Fruit fly (Drosophila melanogaster) S2 (cell line): ENCODE measurements around the gene CG14125.

ENCODE experiments used
- CG8478 ChIP-seq: fragments of >200 bp; optimal IDR thresholded peaks from 2 replicates; lab custom pipeline; 2018
- CTCF ChIP-seq, 2 experiments: fragments of >200 bp; optimal IDR thresholded peaks; 2 replicates each; lab custom pipeline; 2018

CG14125 gene

DNA sequence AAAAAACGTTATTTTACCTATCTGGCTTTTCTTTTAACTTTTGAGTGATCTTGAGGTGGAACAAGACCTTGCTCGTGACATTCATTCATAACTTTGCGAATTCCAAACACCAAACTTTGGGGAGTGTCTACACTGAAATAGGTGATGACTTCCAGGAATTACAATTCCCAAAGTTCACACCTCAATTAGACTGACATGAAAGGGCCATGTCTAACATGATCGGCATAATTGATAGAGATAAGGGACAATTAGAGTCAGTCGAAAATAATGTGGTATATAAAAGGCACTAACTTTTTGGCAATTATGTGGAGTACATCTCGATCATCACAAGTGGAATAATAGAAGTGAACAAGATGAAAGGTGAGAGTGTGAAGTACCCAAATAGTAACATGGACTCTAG lies 1.1 kb downstream of the CG14125 start, which contains the start of gene CG43896:
Gene CG43896 (plus strand): TSS at position 301 of the 400 bp plus-strand sequence.
- TF ChIP-seq CTCF (optimal IDR thresholded peaks at IDR 0.05; lab: Kevin White, UChicago) = no peak
- TF ChIP-seq CG8478 = no peak

DNA sequence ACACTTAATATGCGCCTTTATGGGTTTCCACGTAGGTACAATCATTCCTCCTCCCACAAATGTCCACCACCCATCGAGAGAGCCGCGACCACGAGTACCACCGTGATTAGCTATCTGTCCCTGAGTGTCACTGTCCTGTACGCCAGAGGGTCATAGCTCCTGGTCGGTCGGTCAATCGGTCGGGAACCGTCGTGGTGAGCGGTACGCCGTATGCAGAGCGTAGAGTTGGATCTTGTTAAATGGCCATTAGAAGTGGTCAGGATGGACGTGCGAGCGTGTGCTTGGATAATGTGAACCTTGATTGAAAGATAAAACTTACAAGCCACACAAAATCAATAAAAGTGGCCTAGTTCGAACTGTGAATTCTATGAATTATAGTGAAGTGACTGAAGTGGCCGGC lies 9.9 kb downstream of the CG14125 start, which contains the start of gene CG6938:
Gene CG6938 (plus strand): TSS at position 301 of the 400 bp plus-strand sequence.
- TF ChIP-seq CG8478 (no peak), CTCF (optimal IDR thresholded peaks at IDR 0.05; lab: Kevin White, UChicago) (no peak)

DNA sequence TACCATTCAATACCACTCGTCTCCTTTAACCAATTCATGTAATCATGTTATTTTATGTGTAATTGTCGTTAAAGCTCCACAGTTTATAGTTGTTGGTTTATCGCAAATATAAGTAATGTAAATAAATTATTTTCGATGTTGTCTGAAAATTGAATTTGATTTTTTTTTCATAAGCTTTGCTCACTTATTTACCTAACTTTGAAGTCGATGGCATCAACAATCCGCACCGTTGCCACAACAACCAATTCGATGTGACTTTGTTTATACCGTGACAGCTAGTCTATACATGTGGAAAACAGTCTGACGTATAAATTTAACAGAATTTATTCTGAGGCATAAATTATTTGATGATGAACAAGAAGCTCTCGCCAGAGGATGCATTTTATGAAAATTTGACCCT lies 15.7 kb downstream of the CG14125 start, which contains the start of gene CG6931:
Gene CG6931 (plus strand): TSS at position 301 of the 400 bp plus-strand sequence.
- TF ChIP-seq CG8478 = no peak
- no peak for TF ChIP-seq CTCF (optimal IDR thresholded peaks at IDR 0.05; lab: Kevin White, UChicago)

DNA sequence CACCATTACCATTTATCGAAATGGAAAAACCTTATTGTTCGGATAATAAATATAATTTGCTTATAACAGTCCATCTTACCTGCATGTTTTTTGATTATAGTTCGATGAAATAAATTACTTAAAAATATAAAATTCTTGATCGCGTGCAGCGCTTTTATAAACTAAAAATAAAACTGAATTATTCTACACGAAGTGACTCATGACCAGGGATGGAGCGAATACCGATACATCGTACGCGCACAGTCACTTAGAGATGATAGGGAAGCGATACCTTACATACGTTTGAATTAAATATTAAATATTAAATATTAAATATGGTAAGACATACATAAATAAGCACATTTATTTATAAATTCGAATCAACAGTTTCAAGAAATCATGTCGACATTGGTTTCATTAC lies 18.3 kb downstream of the CG14125 start, which contains the start of gene viaf:
Gene viaf (minus strand): TSS at position 220 of the 400 bp plus-strand sequence.
- TF ChIP-seq CTCF (optimal IDR thresholded peaks at IDR 0.05; lab: Kevin White, UChicago) (peak in 1 of 2 experiments; percentile 14), CG8478 (no peak)

DNA sequence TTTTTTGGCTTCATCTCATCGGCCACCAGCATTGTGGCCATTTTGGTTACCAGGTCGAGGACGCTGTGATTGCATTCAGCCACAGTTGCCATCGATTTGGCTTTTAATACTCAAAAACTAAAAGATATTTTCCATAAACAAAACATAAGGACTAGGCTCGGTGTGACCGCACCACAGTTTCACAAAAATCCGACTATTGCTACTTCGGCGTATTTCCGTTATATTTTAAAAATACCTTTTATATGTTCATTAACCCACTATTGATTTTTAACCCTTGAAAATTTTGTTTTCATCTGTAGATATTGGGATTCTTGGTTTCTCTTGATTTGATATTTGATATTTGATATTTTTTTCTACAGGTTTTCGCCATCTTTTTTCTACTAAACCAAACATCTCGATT lies 23.3 kb downstream of the CG14125 start, which contains the start of gene Grip163:
Gene Grip163 (minus strand): TSS at position 180 of the 400 bp plus-strand sequence.
- no peak for TF ChIP-seq CG8478
- TF ChIP-seq CTCF (optimal IDR thresholded peaks at IDR 0.05; lab: Kevin White, UChicago) = no peak

DNA sequence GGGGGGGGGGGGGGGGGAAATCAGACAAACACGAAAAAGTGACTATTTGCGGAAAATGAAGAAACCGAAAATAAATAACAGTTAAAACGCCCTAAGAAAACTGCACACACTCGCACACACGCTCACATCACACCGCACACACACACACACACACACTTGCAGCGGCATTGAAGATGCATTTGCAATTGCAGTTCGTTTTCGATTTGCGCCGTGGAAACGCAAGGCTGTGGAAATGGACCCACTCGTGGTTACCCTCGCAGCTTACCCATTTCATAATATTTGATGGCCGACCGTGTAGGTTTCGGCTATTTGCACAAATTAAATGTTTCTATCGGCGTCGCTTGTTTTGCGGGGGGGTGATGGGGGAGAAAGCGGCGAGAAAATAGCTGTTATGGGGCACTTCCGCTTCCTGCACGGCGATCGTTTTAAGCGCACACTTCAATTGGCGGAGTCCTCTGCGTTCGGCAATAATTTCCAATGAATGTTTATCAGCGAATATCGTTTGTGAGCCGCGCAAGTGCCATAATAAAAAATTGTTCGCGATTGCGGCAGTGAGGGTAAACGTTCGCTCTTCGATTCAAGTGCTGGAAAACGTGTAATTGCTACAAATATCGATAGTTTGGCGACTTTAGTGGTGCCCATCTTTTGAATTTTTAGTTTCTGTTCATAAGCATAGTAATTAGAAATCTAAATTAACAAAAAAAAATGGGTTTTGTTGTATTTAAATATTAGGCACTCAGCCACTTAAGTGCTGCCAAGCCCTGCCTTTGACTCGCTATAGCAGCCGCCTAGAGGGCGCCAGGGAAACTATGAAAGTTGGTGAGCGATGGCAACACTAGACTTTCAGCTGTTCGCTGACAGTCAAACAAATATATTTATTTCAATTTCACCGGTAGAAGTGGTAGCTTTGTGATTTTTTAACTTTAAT lies 27.9 kb downstream of the CG14125 start, which contains the start of the genes Pop2 and CG6928:
Gene Pop2 (minus strand): TSS at position 595 of the 928 bp plus-strand sequence.
Gene CG6928 (plus strand): TSS at position 835 of the 928 bp plus-strand sequence.
- TF ChIP-seq CG8478 (no peak), CTCF (optimal IDR thresholded peaks at IDR 0.05; lab: Kevin White, UChicago) (peak; percentile 86 to 89)

DNA sequence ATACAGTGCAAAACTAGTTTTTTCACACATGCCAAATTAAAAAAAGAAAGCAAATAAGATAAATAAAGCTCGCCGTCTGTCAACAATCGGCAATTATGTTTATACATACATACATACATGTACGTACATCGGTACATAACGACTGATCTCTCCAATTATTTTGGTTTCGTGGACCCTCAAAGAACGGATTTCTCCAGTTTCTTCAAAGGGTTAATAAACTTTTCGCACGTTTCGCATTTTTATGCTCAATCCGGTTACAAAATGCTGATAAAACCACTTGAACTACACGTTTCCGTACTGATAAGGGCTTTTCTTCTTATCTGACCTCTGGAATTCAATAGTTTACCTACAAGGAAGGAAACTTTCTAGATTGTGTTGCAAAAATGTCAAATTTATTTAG lies 28.8 kb downstream of the CG14125 start:
- TF ChIP-seq CG8478 = no peak
- TF ChIP-seq CTCF (optimal IDR thresholded peaks at IDR 0.05; lab: Kevin White, UChicago) = no peak

DNA sequence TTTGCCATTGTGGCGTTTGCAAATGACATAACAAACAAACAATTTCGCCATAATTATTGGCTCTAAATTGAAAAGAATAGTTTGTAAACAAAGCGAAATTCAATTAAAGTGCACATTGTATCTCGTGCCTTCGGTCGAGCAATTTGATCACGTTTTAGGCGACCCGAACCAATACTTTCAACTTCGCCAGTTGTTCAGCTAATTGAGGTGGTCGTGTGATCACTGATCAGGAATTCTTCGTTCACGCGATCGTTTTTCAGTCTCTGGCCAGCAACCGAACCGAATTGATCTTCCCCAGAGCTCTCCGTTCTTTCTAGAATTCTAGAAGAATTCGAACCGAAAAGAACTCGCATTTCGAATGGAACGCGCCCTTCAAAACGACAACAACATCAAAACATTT lies 29.4 kb downstream of the CG14125 start:
- TF ChIP-seq CTCF (optimal IDR thresholded peaks at IDR 0.05; lab: Kevin White, UChicago) = no peak
- TF ChIP-seq CG8478 = no peak

DNA sequence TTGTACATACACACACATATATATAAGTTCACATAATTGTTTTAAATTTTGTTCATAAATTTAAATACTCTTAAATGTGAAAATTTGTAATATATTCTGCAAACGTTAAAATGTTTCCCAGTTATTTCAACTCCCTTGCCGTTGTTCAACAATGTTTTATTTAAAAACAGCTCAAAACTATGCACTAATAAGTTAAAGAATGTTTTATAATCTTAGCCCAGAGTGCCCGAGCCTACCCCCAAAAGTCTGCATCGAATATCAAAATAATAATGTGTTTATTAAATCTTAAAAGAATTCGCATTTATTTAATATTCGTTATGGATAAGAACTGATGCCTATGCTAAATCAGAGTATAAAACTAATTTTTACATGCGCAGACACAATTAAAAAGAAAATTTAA lies 33.2 kb downstream of the CG14125 start:
- TF ChIP-seq CG8478 = no peak
- TF ChIP-seq CTCF (optimal IDR thresholded peaks at IDR 0.05; lab: Kevin White, UChicago) = no peak

DNA sequence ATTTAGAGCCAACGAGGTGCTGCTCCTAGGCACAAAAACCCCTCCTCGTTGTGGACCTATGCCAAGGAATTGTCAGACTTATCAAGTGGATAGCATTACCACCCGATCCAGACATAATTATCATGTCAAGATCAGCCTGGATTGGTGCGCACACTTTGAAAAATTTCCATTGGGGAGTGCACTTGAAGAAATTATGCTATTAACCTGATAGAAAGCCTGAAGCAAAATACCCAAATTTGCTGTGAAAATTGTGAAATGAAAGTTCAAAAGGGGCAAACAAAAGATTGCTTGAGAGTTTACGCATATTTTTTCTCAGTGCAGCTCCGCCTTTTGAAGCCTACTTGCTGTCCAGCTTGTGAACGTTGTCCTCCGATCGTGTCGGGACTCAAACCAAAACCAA lies 39.0 kb downstream of the CG14125 start:
- TF ChIP-seq CG8478 = no peak
- no peak for TF ChIP-seq CTCF (optimal IDR thresholded peaks at IDR 0.05; lab: Kevin White, UChicago)

DNA sequence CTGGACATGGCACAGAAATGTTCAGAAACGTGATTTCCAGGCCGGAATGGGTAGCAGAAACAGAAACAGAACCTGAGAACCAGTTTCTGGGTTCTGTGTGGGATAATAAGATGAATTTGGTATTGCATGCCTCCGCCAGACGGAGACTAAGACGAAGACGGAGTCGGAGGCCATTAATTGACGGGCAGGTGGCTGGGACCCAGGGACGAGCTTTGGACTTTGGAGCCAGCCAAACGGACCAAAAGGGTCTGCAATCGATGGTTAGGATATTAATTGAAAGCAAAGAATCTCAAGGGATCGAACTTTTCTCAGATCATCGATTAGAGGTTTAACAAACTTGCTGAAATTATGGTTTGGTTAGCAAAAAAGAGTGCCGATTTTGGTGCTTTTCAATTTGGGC lies 39.6 kb downstream of the CG14125 start:
- TF ChIP-seq CTCF (optimal IDR thresholded peaks at IDR 0.05; lab: Kevin White, UChicago) = no peak
- no peak for TF ChIP-seq CG8478

DNA sequence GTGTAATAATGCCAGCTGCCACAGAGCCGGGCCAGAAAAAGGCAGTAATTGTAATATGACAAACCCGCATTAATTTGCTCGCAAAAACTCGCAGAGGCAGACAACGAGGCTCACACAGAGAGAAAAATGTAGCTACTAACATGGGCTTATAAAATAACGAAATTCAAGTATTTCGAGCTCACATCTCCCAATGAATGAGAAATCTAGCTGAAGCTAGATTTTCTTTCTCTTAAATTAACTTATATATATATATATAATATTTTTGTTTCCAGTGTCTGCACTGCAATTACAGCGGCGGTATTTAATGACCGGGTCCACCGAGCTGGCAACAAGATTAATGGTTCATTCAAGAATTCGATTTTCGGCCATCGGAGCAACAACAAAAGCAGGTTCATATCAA lies 41.5 kb downstream of the CG14125 start:
- TF ChIP-seq CTCF (optimal IDR thresholded peaks at IDR 0.05; lab: Kevin White, UChicago) (no peak), CG8478 (no peak)

DNA sequence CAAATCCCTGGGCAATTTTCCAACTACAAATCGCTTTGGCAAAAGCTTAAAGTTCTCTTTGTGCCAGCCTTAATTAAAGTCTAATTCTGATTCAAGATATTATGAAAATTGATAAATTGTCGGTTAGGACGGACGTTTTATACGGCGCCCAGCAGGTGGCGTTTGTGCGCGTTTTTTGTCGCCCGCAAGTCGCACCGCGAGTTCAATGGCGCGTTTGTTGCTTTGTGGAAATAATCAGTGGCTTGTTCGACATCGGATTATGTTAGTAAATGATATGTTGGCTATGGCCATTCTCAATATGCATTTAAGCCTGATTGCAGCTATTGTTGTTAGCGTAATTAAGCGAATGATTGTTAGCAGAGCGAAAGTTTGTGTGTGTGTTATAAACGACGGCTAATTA lies 47.2 kb downstream of the CG14125 start:
- TF ChIP-seq CTCF (optimal IDR thresholded peaks at IDR 0.05; lab: Kevin White, UChicago) (peak; percentile 73 to 74), CG8478 (no peak)

DNA sequence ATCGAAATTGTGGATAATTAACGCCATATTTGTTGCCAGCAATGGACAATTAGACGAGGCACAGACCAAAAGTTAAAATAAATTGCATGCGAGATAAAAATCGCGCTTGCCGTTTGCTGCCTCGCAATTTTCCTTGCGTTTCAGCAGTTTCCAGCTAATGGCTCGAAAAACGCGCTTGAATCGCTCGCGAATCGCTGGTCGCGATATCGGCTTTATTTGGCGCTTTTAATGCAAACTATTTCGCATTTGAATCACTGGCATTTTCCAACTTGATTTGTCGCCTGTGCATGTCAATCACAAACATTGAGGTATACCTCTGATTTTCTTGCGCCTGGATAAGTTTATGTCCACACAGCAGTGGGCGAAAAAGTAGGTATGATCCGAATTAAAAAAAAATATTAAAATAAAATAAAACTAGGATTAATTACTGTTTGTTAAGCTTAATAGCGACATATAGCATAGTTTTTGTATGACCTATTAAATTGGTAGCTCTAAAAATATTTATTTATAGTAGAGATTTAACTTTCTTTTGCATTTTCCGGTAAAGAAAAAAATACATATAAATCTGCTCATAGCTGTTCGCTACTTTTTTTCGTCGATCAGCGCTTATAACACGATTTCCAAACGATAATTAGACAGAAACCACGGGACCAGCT lies 48.6 kb downstream of the CG14125 start:
- no peak for TF ChIP-seq CTCF (optimal IDR thresholded peaks at IDR 0.05; lab: Kevin White, UChicago)
- TF ChIP-seq CG8478 = no peak

DNA sequence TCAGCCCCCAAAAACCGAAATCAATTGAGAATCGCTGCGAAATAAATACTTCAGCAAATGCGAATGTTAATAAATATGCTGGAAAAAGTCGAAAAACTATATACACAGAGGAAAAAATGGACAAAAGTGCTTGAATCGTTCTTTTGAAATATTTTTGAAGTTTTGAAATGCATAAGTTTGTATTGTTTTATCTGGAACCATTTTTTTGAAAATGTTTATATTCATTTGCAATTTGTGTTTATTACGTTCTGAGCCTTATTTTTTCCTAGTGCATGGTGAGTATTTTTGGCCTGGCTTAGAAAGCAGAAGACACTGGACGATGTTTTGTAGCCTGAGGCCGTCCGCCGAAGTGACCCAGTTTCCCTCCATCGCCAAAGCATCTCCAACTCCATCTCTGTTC lies 50.2 kb downstream of the CG14125 start:
- TF ChIP-seq CG8478 (no peak), CTCF (optimal IDR thresholded peaks at IDR 0.05; lab: Kevin White, UChicago) (no peak)
